Worm (Caenorhabditis elegans) whole organism, mixed stage, embryonic: Measurements from ENCODE around the gene E02H4.2.

Source experiments
- ceh-43 ChIP-seq: fragments of 200-800 bp; sonication (Bioruptor generic); optimal IDR thresholded peaks from 2 replicates; lab custom pipeline; 2018; ENCODE audit warnings: mild to moderate bottlenecking, missing genetic modification characterization, moderate library complexity, missing compliant biosample characterization
- elt-1 ChIP-seq: sonication (generic microtip); optimal IDR thresholded peaks from 2 replicates; lab custom pipeline; 2017; ENCODE audit warnings: missing genetic modification characterization, mild to moderate bottlenecking, missing compliant biosample characterization, antibody characterized with exemption, moderate library complexity, borderline replicate concordance; ENCODE audit not compliant: insufficient read depth
- pha-4 ChIP-seq: fragments of 150-350 bp; optimal IDR thresholded peaks from 2 replicates; lab custom pipeline; 2018; ENCODE audit warnings: missing biosample characterization, missing genetic modification reagents, missing genetic modification characterization

ce11 chrX:14240205-14240604 lies 41.2 kb downstream of the E02H4.2 start:
- TF ChIP-seq pha-4 (tag; lab: Kevin White, UChicago) (no peak), elt-1 (tag; lab: Kevin White, UChicago) (no peak), ceh-43 (GFP tag; lab: Kevin White, UChicago) (no peak)
